Fruit fly (Drosophila melanogaster): ENCODE data around the gene escl.
A peak's percentile ranks its signal among the peaks of the same experiment; 100 is the strongest.

escl gene

DNA sequence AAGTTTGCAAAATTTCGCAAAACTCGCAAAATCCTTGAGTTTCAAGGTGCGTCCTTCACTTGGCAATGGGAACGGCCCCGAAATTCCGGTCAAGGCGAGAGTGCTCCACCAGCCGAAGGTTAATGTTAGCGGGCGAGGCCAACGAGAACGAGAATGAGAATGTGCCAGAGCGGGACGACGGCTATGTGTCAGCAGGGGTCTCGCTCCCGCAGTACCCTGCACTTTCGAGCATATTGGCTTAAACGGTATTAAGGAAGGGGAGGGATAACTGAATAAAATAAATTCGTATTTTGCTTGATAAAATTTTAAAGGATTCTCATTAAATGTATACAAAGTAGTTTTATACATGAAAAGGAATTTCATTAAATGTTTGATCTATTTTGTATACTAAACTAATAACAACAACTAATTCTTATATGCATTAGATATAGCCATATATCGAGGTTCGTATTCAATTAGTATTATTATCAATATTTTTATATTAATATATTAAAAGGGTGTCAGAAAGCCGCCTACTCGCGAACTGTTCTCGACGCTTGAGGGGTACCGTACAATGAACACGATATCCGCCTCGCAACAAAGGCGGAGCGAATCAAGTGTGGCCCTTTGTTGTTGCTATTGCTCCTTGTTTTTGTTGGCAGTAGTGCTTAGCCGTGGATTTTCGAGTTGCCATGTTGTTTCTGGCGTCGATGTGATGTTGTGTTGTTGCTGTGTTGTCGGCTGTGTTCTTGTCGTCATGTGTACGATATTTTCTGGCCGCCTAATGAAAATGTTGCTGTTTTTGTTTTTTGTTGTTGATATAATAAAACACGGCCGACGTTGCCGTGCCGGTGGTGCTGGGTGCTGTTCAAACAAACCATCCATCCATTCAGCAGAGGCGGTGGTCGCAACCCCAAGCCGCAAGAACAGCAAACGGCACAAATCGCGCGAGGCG lies 15.9 kb downstream of the escl start (continued):
- TF ChIP-seq CG32767 (GFP tag; IDR thresholded peaks at IDR 0.05) (no peak), CG16813 (GFP tag; IDR thresholded peaks at IDR 0.05; ENCODE audit: partially characterized antibody) (no peak), CG17385 (GFP tag; optimal IDR thresholded peaks at IDR 0.05) (peak; percentile 93), sens (GFP tag) (peak; percentile 92), CG1647 (GFP tag; optimal IDR thresholded peaks at IDR 0.05) (peak; percentile 28), en (GFP tag; optimal IDR thresholded peaks at IDR 0.05) (peak; percentile 51), NK7.1 (GFP tag; optimal IDR thresholded peaks at IDR 0.05) (peak; percentile 18), CG9215 (GFP tag; IDR thresholded peaks at IDR 0.05) (no peak), CG13123 (GFP tag; optimal IDR thresholded peaks at IDR 0.05) (peak; percentile 87), Tbp (GFP tag; optimal IDR thresholded peaks at IDR 0.05) (no peak), CG12769 (tag; optimal IDR thresholded peaks at IDR 0.05) (peak; percentile 9), zen2 (GFP tag; IDR thresholded peaks at IDR 0.05; ENCODE audit: partially characterized antibody) (no peak), vfl (GFP tag; optimal IDR thresholded peaks at IDR 0.05) (peak; percentile 60), nau (GFP tag; optimal IDR thresholded peaks at IDR 0.05) (peak; percentile 50), CG16815 (GFP tag; optimal IDR thresholded peaks at IDR 0.05) (peak; percentile 94), CG10321 (GFP tag; IDR thresholded peaks at IDR 0.05) (no peak), CG7372 (GFP tag; IDR thresholded peaks at IDR 0.05) (no peak), Stat92E (GFP tag; optimal IDR thresholded peaks at IDR 0.05) (peak in 1 of 3 experiments; percentile 73), CG15073 (GFP tag; optimal IDR thresholded peaks at IDR 0.05) (peak; percentile 52), CG7786 (GFP tag; optimal IDR thresholded peaks at IDR 0.05) (peak; percentile 75), ab (GFP tag; optimal IDR thresholded peaks at IDR 0.05) (peak; percentile 66), Hmr (GFP tag; optimal IDR thresholded peaks at IDR 0.05) (peak; percentile 96), CG34224 (GFP tag; IDR thresholded peaks at IDR 0.05; ENCODE audit: partially characterized antibody) (no peak), CG11093 (GFP tag; IDR thresholded peaks at IDR 0.05) (peak; percentile 86), CG8089 (GFP tag; optimal IDR thresholded peaks at IDR 0.05) (peak; percentile 63), Mes4 (GFP tag; optimal IDR thresholded peaks at IDR 0.05) (peak; percentile 65), CG6813 (GFP tag; optimal IDR thresholded peaks at IDR 0.05) (peak; percentile 92), CG8765 (GFP tag; IDR thresholded peaks at IDR 0.05) (no peak), zfh2 (GFP tag; optimal IDR thresholded peaks at IDR 0.05) (peak; percentile 3), jing (GFP tag; optimal IDR thresholded peaks at IDR 0.05) (peak; percentile 71), CG9876 (GFP tag; optimal IDR thresholded peaks at IDR 0.05) (peak; percentile 11), CG31388 (GFP tag; optimal IDR thresholded peaks at IDR 0.05) (peak; percentile 79), CG9932 (GFP tag; IDR thresholded peaks at IDR 0.05) (no peak), Eip74EF (GFP tag; optimal IDR thresholded peaks at IDR 0.05) (peak in 1 of 2 experiments; percentile 98), Atf6 (GFP tag; IDR thresholded peaks at IDR 0.05) (no peak), zf30C (GFP tag; optimal IDR thresholded peaks at IDR 0.05) (no peak), CG7745 (tag; optimal IDR thresholded peaks at IDR 0.05) (no peak), CG14441 (GFP tag; IDR thresholded peaks at IDR 0.05) (no peak), CG13775 (GFP tag; optimal IDR thresholded peaks at IDR 0.05) (peak; percentile 96), CG11247 (GFP tag; IDR thresholded peaks at IDR 0.05) (no peak), CG2875 (GFP tag; optimal IDR thresholded peaks at IDR 0.05) (peak; percentile 88), CG11504 (tag; optimal IDR thresholded peaks at IDR 0.05) (peak; percentile 96), CG3065 (GFP tag; optimal IDR thresholded peaks at IDR 0.05) (peak; percentile 77), CG14667 (GFP tag; IDR thresholded peaks at IDR 0.05) (no peak), CG8281 (tag; optimal IDR thresholded peaks at IDR 0.05) (peak; percentile 82), CG30403 (GFP tag; optimal IDR thresholded peaks at IDR 0.05) (peak; percentile 95), CG11695 (GFP tag; IDR thresholded peaks at IDR 0.05) (no peak), HmgZ (tag; optimal IDR thresholded peaks at IDR 0.05) (no peak), klu (GFP tag; IDR thresholded peaks at IDR 0.05) (no peak)

All from whole organism, embryonic.